Fruit fly (Drosophila melanogaster) whole organism, embryonic: Measurements from ENCODE around the gene CG12438.

Experiments
- Atf6 ChIP-seq: fragments of 200-800 bp; sonication (Bioruptor generic); IDR thresholded peaks from 2 replicates; pipeline ENCODE4 v1.3.6; 2022; ENCODE audit warnings: missing biosample characterization, missing genetic modification characterization
- CG10321 ChIP-seq: fragments of 200-800 bp; sonication (Bioruptor generic); IDR thresholded peaks from 2 replicates; pipeline ENCODE4 v1.3.6; 2022; ENCODE audit warnings: missing biosample characterization, missing genetic modification characterization
- CG10654 ChIP-seq: fragments of 200-800 bp; sonication (Bioruptor generic); optimal IDR thresholded peaks from 2 replicates; lab custom pipeline; 2016; ENCODE audit warnings: missing biosample characterization, missing genetic modification characterization
- CG10959 ChIP-seq: fragments of 200-800 bp; sonication (Bioruptor generic); IDR thresholded peaks from 2 replicates; pipeline ENCODE4 v1.3.6; 2022; ENCODE audit warnings: missing biosample characterization, missing genetic modification characterization
- CG11247 ChIP-seq: fragments of 200-800 bp; sonication (Bioruptor generic); IDR thresholded peaks from 2 replicates; pipeline ENCODE4 v1.3.6; 2022; ENCODE audit warnings: missing biosample characterization, missing genetic modification characterization
- CG12104 ChIP-seq: fragments of 200-800 bp; sonication (Bioruptor generic); optimal IDR thresholded peaks from 3 replicates; lab custom pipeline; 2016; ENCODE audit warnings: missing biosample characterization, missing genetic modification characterization
- CG12299 ChIP-seq: fragments of 200-800 bp; sonication (Bioruptor generic); optimal IDR thresholded peaks from 2 replicates; lab custom pipeline; 2018; ENCODE audit warnings: missing biosample characterization, mild to moderate bottlenecking, missing genetic modification characterization
- CG13775 ChIP-seq: fragments of 200-800 bp; sonication (Bioruptor generic); optimal IDR thresholded peaks from 3 replicates; lab custom pipeline; 2017; ENCODE audit warnings: missing biosample characterization, mild to moderate bottlenecking, missing genetic modification characterization
- CG13894 ChIP-seq: fragments of 200-800 bp; sonication (Bioruptor generic); optimal IDR thresholded peaks from 3 replicates; lab custom pipeline; 2018; ENCODE audit warnings: missing biosample characterization, mild to moderate bottlenecking, missing genetic modification characterization, moderate library complexity
- CG1529 ChIP-seq: fragments of 200-800 bp; sonication (Bioruptor generic); optimal IDR thresholded peaks from 3 replicates; lab custom pipeline; 2018; ENCODE audit warnings: missing biosample characterization, missing genetic modification characterization
- CG17359 ChIP-seq: fragments of 200-800 bp; sonication (Bioruptor generic); optimal IDR thresholded peaks from 3 replicates; lab custom pipeline; 2018; ENCODE audit warnings: missing biosample characterization, mild to moderate bottlenecking, missing genetic modification characterization, moderate library complexity
- CG18262 ChIP-seq: fragments of 200-800 bp; optimal IDR thresholded peaks from 3 replicates; lab custom pipeline; 2019; ENCODE audit warnings: missing biosample characterization, mild to moderate bottlenecking, missing genetic modification characterization, moderate library complexity
- CG2678 ChIP-seq: fragments of 200-800 bp; sonication (Bioruptor generic); optimal IDR thresholded peaks from 3 replicates; lab custom pipeline; 2019; ENCODE audit warnings: missing biosample characterization, mild to moderate bottlenecking, missing genetic modification characterization, moderate library complexity
- CG2712 ChIP-seq: fragments of 200-800 bp; optimal IDR thresholded peaks from 3 replicates; lab custom pipeline; 2019; ENCODE audit warnings: missing biosample characterization, mild to moderate bottlenecking, missing genetic modification characterization, moderate library complexity
- CG30403 ChIP-seq: fragments of 200-800 bp; sonication (Bioruptor generic); optimal IDR thresholded peaks from 3 replicates; lab custom pipeline; 2016; ENCODE audit warnings: missing biosample characterization, missing genetic modification characterization
- CG3163 ChIP-seq: fragments of 200-800 bp; sonication (Bioruptor generic); optimal IDR thresholded peaks from 3 replicates; lab custom pipeline; 2016; ENCODE audit warnings: missing biosample characterization, missing genetic modification characterization
- CG33213 ChIP-seq: fragments of 200-800 bp; sonication (Bioruptor generic); optimal IDR thresholded peaks from 3 replicates; lab custom pipeline; 2016; ENCODE audit warnings: missing biosample characterization, missing genetic modification characterization
- CG34376 ChIP-seq: fragments of 200-800 bp; sonication (Bioruptor generic); optimal IDR thresholded peaks from 2 replicates; lab custom pipeline; 2018; ENCODE audit warnings: missing biosample characterization, mild to moderate bottlenecking, missing genetic modification characterization
- CG4282 ChIP-seq: fragments of 200-800 bp; sonication (Bioruptor generic); optimal IDR thresholded peaks from 2 replicates; lab custom pipeline; 2016; ENCODE audit warnings: missing biosample characterization, missing genetic modification characterization
- CG5180 ChIP-seq: fragments of 200-800 bp; sonication (Bioruptor generic); optimal IDR thresholded peaks from 3 replicates; lab custom pipeline; 2017; ENCODE audit warnings: missing biosample characterization, missing genetic modification characterization, mild to moderate bottlenecking, moderate library complexity, missing genetic modification reagents
- CG5953 ChIP-seq: fragments of 200-800 bp; sonication (Bioruptor generic); IDR thresholded peaks from 2 replicates; pipeline ENCODE4 v1.3.6; 2022; ENCODE audit warnings: missing biosample characterization, missing genetic modification characterization
- CG6689 ChIP-seq: fragments of 200-800 bp; sonication (Bioruptor generic); IDR thresholded peaks from 2 replicates; pipeline ENCODE4 v1.3.6; 2022; ENCODE audit warnings: missing biosample characterization, missing genetic modification characterization
- CG6791 ChIP-seq: fragments of 200-800 bp; sonication (Bioruptor generic); IDR thresholded peaks from 3 replicates; pipeline ENCODE4 v1.3.6; 2022; ENCODE audit warnings: missing biosample characterization, missing genetic modification characterization; ENCODE audit not compliant: partially characterized antibody
- CG8281 ChIP-seq: fragments of 200-800 bp; sonication (Bioruptor generic); optimal IDR thresholded peaks from 2 replicates; lab custom pipeline; 2018; ENCODE audit warnings: missing biosample characterization, mild to moderate bottlenecking, missing genetic modification characterization, moderate library complexity
- CG8924 ChIP-seq: fragments of 200-800 bp; optimal IDR thresholded peaks from 3 replicates; lab custom pipeline; 2019; ENCODE audit warnings: missing biosample characterization, mild to moderate bottlenecking, missing genetic modification characterization, moderate library complexity
- D19B ChIP-seq: fragments of 200-800 bp; sonication (Bioruptor generic); optimal IDR thresholded peaks from 2 replicates; lab custom pipeline; 2017; ENCODE audit warnings: missing biosample characterization, mild to moderate bottlenecking, missing genetic modification characterization
- Dip2 ChIP-seq: fragments of 200-800 bp; sonication (Bioruptor generic); IDR thresholded peaks from 2 replicates; pipeline ENCODE4 v1.3.6; 2022; ENCODE audit warnings: missing biosample characterization, missing genetic modification characterization
- Eip74EF ChIP-seq, 2 experiments: fragments of 200-800 bp in 1 of 2; fragments of >200 bp in 1 of 2; sonication (Bioruptor generic) in 1 of 2; optimal IDR thresholded peaks; 2 replicates each; lab custom pipeline; 2017 to 2019; ENCODE audit warnings: missing biosample characterization in 2 of 2, missing genetic modification characterization in 2 of 2, mild to moderate bottlenecking in 1 of 2, moderate library complexity in 1 of 2
- Elba2 ChIP-seq: fragments of 200-800 bp; sonication (Bioruptor generic); optimal IDR thresholded peaks from 3 replicates; lab custom pipeline; 2016; ENCODE audit warnings: missing biosample characterization, missing genetic modification characterization
- Hand ChIP-seq: fragments of 200-800 bp; sonication (Bioruptor generic); optimal IDR thresholded peaks from 2 replicates; lab custom pipeline; 2017; ENCODE audit warnings: mild to moderate bottlenecking, missing biosample characterization, missing genetic modification reagents, missing genetic modification characterization
- Max ChIP-seq: fragments of 200-800 bp; sonication (Bioruptor generic); optimal IDR thresholded peaks from 2 replicates; lab custom pipeline; 2016; ENCODE audit warnings: missing biosample characterization, mild to moderate bottlenecking, missing genetic modification characterization
- NFAT ChIP-seq: fragments of 200-800 bp; sonication (Bioruptor generic); IDR thresholded peaks from 2 replicates; pipeline ENCODE4 v1.3.6; 2022; ENCODE audit warnings: missing biosample characterization, missing genetic modification characterization
- NfI ChIP-seq: fragments of 200-800 bp; sonication (Bioruptor generic); optimal IDR thresholded peaks from 3 replicates; lab custom pipeline; 2018; ENCODE audit warnings: missing biosample characterization, mild to moderate bottlenecking, missing genetic modification characterization, moderate library complexity
- Optix ChIP-seq: fragments of 200-800 bp; sonication (Bioruptor generic); IDR thresholded peaks from 3 replicates; pipeline ENCODE4 v1.3.6; 2022; ENCODE audit warnings: missing biosample characterization, missing genetic modification characterization
- Spps ChIP-seq: fragments of 200-800 bp; sonication (Bioruptor generic); optimal IDR thresholded peaks from 2 replicates; lab custom pipeline; 2018; ENCODE audit warnings: missing biosample characterization, mild to moderate bottlenecking, missing genetic modification characterization
- ato ChIP-seq: fragments of 200-800 bp; sonication (Bioruptor generic); IDR thresholded peaks from 2 replicates; pipeline ENCODE4 v1.3.6; 2022; ENCODE audit warnings: missing biosample characterization, missing genetic modification characterization; ENCODE audit not compliant: partially characterized antibody
- bsh ChIP-seq, 2 experiments: fragments of 200-800 bp; sonication (Bioruptor generic); optimal IDR thresholded peaks; 2 replicates each; lab custom pipeline; 2017 to 2018; ENCODE audit warnings: mild to moderate bottlenecking in 2 of 2, missing biosample characterization in 2 of 2, missing genetic modification characterization in 2 of 2, moderate library complexity in 1 of 2
- chif ChIP-seq, 2 experiments: fragments of 200-800 bp; sonication (Bioruptor generic); optimal IDR thresholded peaks; 3 replicates each; lab custom pipeline; 2016; ENCODE audit warnings: missing biosample characterization in 2 of 2, missing genetic modification characterization in 2 of 2
- dm ChIP-seq: fragments of 200-800 bp; sonication (Bioruptor generic); optimal IDR thresholded peaks from 3 replicates; lab custom pipeline; 2016; ENCODE audit warnings: missing biosample characterization, missing genetic modification characterization
- fd102C ChIP-seq: fragments of 200-800 bp; sonication (Bioruptor generic); optimal IDR thresholded peaks from 2 replicates; lab custom pipeline; 2018; ENCODE audit warnings: missing biosample characterization, mild to moderate bottlenecking, missing genetic modification characterization, moderate library complexity
- gem ChIP-seq: fragments of 200-800 bp; sonication (Bioruptor generic); optimal IDR thresholded peaks from 2 replicates; lab custom pipeline; 2019; ENCODE audit warnings: missing biosample characterization, mild to moderate bottlenecking, missing genetic modification characterization, moderate library complexity
- kni ChIP-seq: fragments of 200-800 bp; sonication (Bioruptor generic); optimal IDR thresholded peaks from 3 replicates; lab custom pipeline; 2017; ENCODE audit warnings: mild to moderate bottlenecking, missing biosample characterization, missing genetic modification reagents, missing genetic modification characterization
- pan ChIP-seq, 4 experiments: fragments of >200 bp in 3 of 4; fragments of 200-800 bp in 1 of 4; sonication (Bioruptor generic) in 1 of 4; optimal IDR thresholded peaks in 3 of 4; IDR thresholded peaks in 1 of 4; 2 replicates each; pipeline versions ENCODE4 v1.3.6 to Lab custom; 2017 to 2022; ENCODE audit warnings: missing biosample characterization in 2 of 4, missing genetic modification characterization in 2 of 4, mixed read lengths in 1 of 4
- peb ChIP-seq: fragments of 200-800 bp; sonication (Bioruptor generic); IDR thresholded peaks from 2 replicates; pipeline ENCODE4 v1.3.6; 2022; ENCODE audit warnings: missing biosample characterization, missing genetic modification characterization
- pros ChIP-seq: fragments of 200-800 bp; sonication (Bioruptor generic); optimal IDR thresholded peaks from 3 replicates; lab custom pipeline; 2019; ENCODE audit warnings: missing biosample characterization, mild to moderate bottlenecking, missing genetic modification characterization, moderate library complexity
- row ChIP-seq: fragments of 200-800 bp; sonication (Bioruptor generic); IDR thresholded peaks from 3 replicates; pipeline ENCODE4 v1.3.6; 2022; ENCODE audit warnings: missing biosample characterization, missing genetic modification characterization
- schlank ChIP-seq: fragments of 200-800 bp; sonication (Bioruptor generic); optimal IDR thresholded peaks from 2 replicates; lab custom pipeline; 2018; ENCODE audit warnings: missing biosample characterization, mild to moderate bottlenecking, missing genetic modification characterization
- seq ChIP-seq: fragments of 200-800 bp; sonication (Bioruptor generic); IDR thresholded peaks from 2 replicates; pipeline ENCODE4 v1.3.6; 2022; ENCODE audit warnings: missing biosample characterization, missing genetic modification characterization
- tio ChIP-seq: fragments of 200-800 bp; sonication (Bioruptor generic); optimal IDR thresholded peaks from 2 replicates; lab custom pipeline; 2017; ENCODE audit warnings: missing biosample characterization, missing genetic modification characterization, inconsistent platforms
- toy ChIP-seq: fragments of 200-800 bp; sonication (Bioruptor generic); IDR thresholded peaks from 2 replicates; pipeline ENCODE4 v1.3.6; 2022; ENCODE audit warnings: missing biosample characterization, missing genetic modification characterization
- z ChIP-seq: fragments of 200-800 bp; sonication (Bioruptor generic); IDR thresholded peaks from 3 replicates; pipeline ENCODE4 v1.3.6; 2022; ENCODE audit warnings: missing biosample characterization, missing genetic modification characterization

Gene CG12438

dm6 chr2L:8732702-8733101 is 19.4 kb upstream of the CG12438 start (continued):
- TF ChIP-seq pros (no peak), CG8281 (tag; lab: Kevin White, UChicago) (no peak), Atf6 (peak; percentile 25; the same call in 1 of the 2 replicates), NFAT (GFP tag; lab: Robert Waterston, UW) (no peak), gem (tag; lab: Kevin White, UChicago) (peak; percentile 56), ato (GFP tag; lab: Robert Waterston, UW) (no peak), CG12104 (GFP tag; lab: Kevin White, UChicago) (no peak), Spps (tag; lab: Kevin White, UChicago) (no peak), CG8924 (no peak), CG2712 (tag; lab: Kevin White, UChicago) (peak; percentile 5), z (GFP tag; lab: Robert Waterston, UW) (no peak), CG10959 (GFP tag; lab: Robert Waterston, UW) (no peak), schlank (no peak), D19B (GFP tag; lab: Kevin White, UChicago) (peak; percentile 74), peb (GFP tag; lab: Robert Waterston, UW) (no peak), Optix (no peak), CG10654 (no peak), Elba2 (GFP tag; lab: Kevin White, UChicago) (no peak), bsh (GFP tag; optimal IDR thresholded peaks at IDR 0.05; lab: Kevin White, UChicago) (no peak), Dip2 (no peak), toy (GFP tag; lab: Robert Waterston, UW) (no peak), CG17359 (tag; lab: Kevin White, UChicago) (peak; percentile 33), pan (optimal IDR thresholded peaks at IDR 0.05; lab: Kevin White, UChicago) (no peak), pan (GFP tag; optimal IDR thresholded peaks at IDR 0.05 in 1 of 2, IDR thresholded peaks at IDR 0.05 in 1 of 2) (peak in 1 of 2 experiments; percentile 66), Hand (no peak), tio (GFP tag; lab: Kevin White, UChicago) (no peak), kni (GFP tag; lab: Kevin White, UChicago) (no peak), seq (GFP tag; lab: Robert Waterston, UW) (no peak), CG6689 (GFP tag; lab: Robert Waterston, UW) (0 out of 2 replicates have a peak, but pooled peaks have one; percentile 16), fd102C (no peak), chif (GFP tag; optimal IDR thresholded peaks at IDR 0.05; lab: Kevin White, UChicago) (peak in 1 of 2 experiments; percentile 4), Max (no peak), CG3163 (no peak), CG34376 (no peak), CG11247 (no peak), CG5953 (GFP tag; lab: Robert Waterston, UW) (no peak), CG4282 (GFP tag; lab: Kevin White, UChicago) (no peak), CG18262 (no peak), CG6791 (GFP tag; lab: Robert Waterston, UW) (no peak), CG13775 (no peak), CG10321 (GFP tag; lab: Robert Waterston, UW) (no peak), CG5180 (GFP tag; lab: Kevin White, UChicago) (no peak), CG33213 (GFP tag; lab: Kevin White, UChicago) (no peak), dm (GFP tag; lab: Kevin White, UChicago) (no peak), CG12299 (no peak), CG13894 (no peak), CG2678 (tag; lab: Kevin White, UChicago) (peak; percentile 46), CG30403 (GFP tag; lab: Kevin White, UChicago) (peak; percentile 32), Eip74EF (GFP tag; optimal IDR thresholded peaks at IDR 0.05; lab: Kevin White, UChicago) (no peak), NfI (GFP tag; lab: Kevin White, UChicago) (no peak), CG1529 (GFP tag; lab: Kevin White, UChicago) (no peak), row (GFP tag; lab: Robert Waterston, UW) (peak; percentile 70)
